Worm (Caenorhabditis elegans) whole organism, L1 larva: Measurements from ENCODE around the gene T07H3.7.

Experiments used
- ama-1 ChIP-seq: fragments of 150-350 bp; optimal IDR thresholded peaks from 2 replicates; lab custom pipeline; 2014
- efl-1 ChIP-seq, 4 experiments: fragments of 150-350 bp; optimal IDR thresholded peaks in 3 of 4; peaks in 1 of 4; 1 replicate in 1 of 4; 2 replicates in 3 of 4; lab custom pipeline; 2014; ENCODE audit warnings: missing biosample characterization in 2 of 4, missing genetic modification characterization in 2 of 4, missing genetic modification reagents in 2 of 4
- nhr-12 ChIP-seq: sonication (generic microtip); optimal IDR thresholded peaks from 2 replicates; lab custom pipeline; 2017; ENCODE audit warnings: missing biosample characterization, missing genetic modification characterization
- unc-130 ChIP-seq: fragments of 150-350 bp; optimal IDR thresholded peaks from 2 replicates; lab custom pipeline; 2017; ENCODE audit warnings: missing biosample characterization, missing genetic modification characterization, inconsistent platforms

- TF ChIP-seq efl-1 (optimal IDR thresholded peaks at IDR 0.05; lab: Kevin White, UChicago): no peak
- no peak for TF ChIP-seq efl-1 (GFP tag; optimal IDR thresholded peaks at IDR 0.05 in 1 of 2; lab: Kevin White, UChicago)
- TF ChIP-seq nhr-12 (tag; lab: Kevin White, UChicago): no peak
- no peak for TF ChIP-seq ama-1
- no peak for TF ChIP-seq unc-130 (tag; lab: Kevin White, UChicago)
Measured at ce11 chrII:1600661-1601060, 10.9 kb upstream of the T07H3.7 start, which contains the start of gene bath-26.
